Worm (Caenorhabditis elegans): ENCODE data around the gene nhr-255.

Gene nhr-255

ce11 chrX:15741852-15742251 is 558 bp upstream of the nhr-255 start (continued):
- TF ChIP-seq nhr-111 (GFP tag; optimal IDR thresholded peaks at IDR 0.05) (peak; percentile 84), spr-1 (tag; optimal IDR thresholded peaks at IDR 0.05) (peak; percentile 63), mxl-2 (GFP tag; conservative IDR thresholded peaks at IDR 0.05) (peak; percentile 70), nhr-76 (tag; optimal IDR thresholded peaks at IDR 0.05) (no peak), daf-19 (GFP tag; conservative IDR thresholded peaks at IDR 0.05) (no peak), aly-2 (tag; optimal IDR thresholded peaks at IDR 0.05) (no peak), R02D3.7 (tag; optimal IDR thresholded peaks at IDR 0.05) (no peak), lin-13 (GFP tag; optimal IDR thresholded peaks at IDR 0.05) (no peak), F49E8.2 (tag; optimal IDR thresholded peaks at IDR 0.05; ENCODE audit: borderline replicate concordance) (peak; percentile 54), Y48G9A.11 (GFP tag; IDR thresholded peaks at IDR 0.05) (peak; percentile 67), ZK337.2 (GFP tag; IDR thresholded peaks at IDR 0.05) (no peak), mes-2 (tag; optimal IDR thresholded peaks at IDR 0.05; ENCODE audit: poor library complexity, severe bottlenecking) (peak; percentile 77), daf-16 (GFP tag; optimal IDR thresholded peaks at IDR 0.05) (peak; percentile 35 to 78), daf-16 (tag; optimal IDR thresholded peaks at IDR 0.05) (peak; percentile 75), lin-39 (tag; optimal IDR thresholded peaks at IDR 0.05) (no peak), T20F7.1 (GFP tag; optimal IDR thresholded peaks at IDR 0.05) (peak; percentile 68), nhr-25 (tag; optimal IDR thresholded peaks at IDR 0.05; ENCODE audit: borderline replicate concordance, insufficient read depth) (no peak), Y105C5A.15 (GFP tag; IDR thresholded peaks at IDR 0.05) (peak; percentile 86), lin-1 (GFP tag; IDR thresholded peaks at IDR 0.05) (peak; percentile 58; the same call in 1 of the 2 replicates), tra-1 (GFP tag; IDR thresholded peaks at IDR 0.05) (peak; percentile 75), mxl-3 (GFP tag; optimal IDR thresholded peaks at IDR 0.05) (peak; percentile 4), F37D6.2 (tag; optimal IDR thresholded peaks at IDR 0.05) (peak; percentile 67)

- no peak for TF ChIP-seq nhr-102 (tag; optimal IDR thresholded peaks at IDR 0.05)
- TF ChIP-seq ceh-82 (tag; optimal IDR thresholded peaks at IDR 0.05): no peak
- no peak for TF ChIP-seq nhr-77 (tag; optimal IDR thresholded peaks at IDR 0.05)
Observed at ce11 chrX:15746705-15747104, 4.3 kb downstream of the nhr-255 start, which contains the start of gene srxa-9. Gene srxa-9, plus strand, starts transcription at chrX:15747005.

ce11 chrX:15747814-15748213 is 5.4 kb downstream of the nhr-255 start:
- TF ChIP-seq nhr-102 (tag; optimal IDR thresholded peaks at IDR 0.05): peak; percentile 57
- TF ChIP-seq ceh-62 (tag; optimal IDR thresholded peaks at IDR 0.05): no peak
- no peak for TF ChIP-seq skn-1 (tag; optimal IDR thresholded peaks at IDR 0.05)
- no peak for TF ChIP-seq nhr-6 (tag; optimal IDR thresholded peaks at IDR 0.05)
- TF ChIP-seq dmd-9 (GFP tag; IDR thresholded peaks at IDR 0.05): no peak
- TF ChIP-seq saeg-2 (GFP tag; IDR thresholded peaks at IDR 0.05): no peak
- TF ChIP-seq dmd-8 (GFP tag; IDR thresholded peaks at IDR 0.05): peak; percentile 70
- peak; percentile 56; the same call in 1 of the 2 replicates for TF ChIP-seq vab-7 (GFP tag; IDR thresholded peaks at IDR 0.05)
- TF ChIP-seq spr-1 (tag; optimal IDR thresholded peaks at IDR 0.05): no peak
- TF ChIP-seq ZK546.5 (tag; optimal IDR thresholded peaks at IDR 0.05): no peak
- TF ChIP-seq tra-1 (GFP tag; IDR thresholded peaks at IDR 0.05): peak; percentile 56
- no peak for TF ChIP-seq R02D3.7 (tag; optimal IDR thresholded peaks at IDR 0.05)
- TF ChIP-seq aha-1 (tag): no peak
- no peak for TF ChIP-seq aly-2 (tag; optimal IDR thresholded peaks at IDR 0.05)
- TF ChIP-seq nhr-42 (GFP tag; IDR thresholded peaks at IDR 0.05): no peak
- TF ChIP-seq ceh-82 (tag; optimal IDR thresholded peaks at IDR 0.05): no peak
- no peak for TF ChIP-seq mes-2 (tag; optimal IDR thresholded peaks at IDR 0.05; ENCODE audit: poor library complexity, severe bottlenecking)
- 0 out of 2 replicates have a peak, but pooled peaks have one; percentile 5 for TF ChIP-seq arid-1 (GFP tag; conservative IDR thresholded peaks at IDR 0.05)
- no peak for TF ChIP-seq sdz-12 (GFP tag; optimal IDR thresholded peaks at IDR 0.05)
- no peak for TF ChIP-seq mxl-2 (GFP tag; conservative IDR thresholded peaks at IDR 0.05)
- TF ChIP-seq dpl-1 (GFP tag; optimal IDR thresholded peaks at IDR 0.05): no peak
- no peak for TF ChIP-seq nhr-76 (tag; optimal IDR thresholded peaks at IDR 0.05)
- TF ChIP-seq lim-7 (GFP tag; IDR thresholded peaks at IDR 0.05): 0 out of 2 replicates have a peak, but pooled peaks have one; percentile 5
- no peak for TF ChIP-seq hif-1 (tag; optimal IDR thresholded peaks at IDR 0.05)
- TF ChIP-seq unc-62 (GFP tag; optimal IDR thresholded peaks at IDR 0.05 in 1 of 2): no peak
- no peak for TF ChIP-seq unc-62 (tag; optimal IDR thresholded peaks at IDR 0.05)
- TF ChIP-seq gei-8 (GFP tag; optimal IDR thresholded peaks at IDR 0.05): no peak
- no peak for TF ChIP-seq nhr-25 (tag; optimal IDR thresholded peaks at IDR 0.05; ENCODE audit: borderline replicate concordance, insufficient read depth)
- TF ChIP-seq dve-1 (tag; optimal IDR thresholded peaks at IDR 0.05; ENCODE audit: insufficient read depth): peak; percentile 5
- TF ChIP-seq nhr-28 (tag; optimal IDR thresholded peaks at IDR 0.05): no peak
- no peak for TF ChIP-seq zip-2 (tag; optimal IDR thresholded peaks at IDR 0.05)
- TF ChIP-seq pqm-1 (tag; optimal IDR thresholded peaks at IDR 0.05): no peak
- TF ChIP-seq nhr-10 (tag; optimal IDR thresholded peaks at IDR 0.05): no peak
